Fruit fly (Drosophila melanogaster) S2 (cell line): Measurements from ENCODE around the gene Nep2.

Experiments
- CG8478 ChIP-seq: fragments of >200 bp; optimal IDR thresholded peaks from 2 replicates; lab custom pipeline; 2018
- CTCF ChIP-seq, 2 experiments: fragments of >200 bp; optimal IDR thresholded peaks; 2 replicates each; lab custom pipeline; 2018

Gene Nep2

DNA sequence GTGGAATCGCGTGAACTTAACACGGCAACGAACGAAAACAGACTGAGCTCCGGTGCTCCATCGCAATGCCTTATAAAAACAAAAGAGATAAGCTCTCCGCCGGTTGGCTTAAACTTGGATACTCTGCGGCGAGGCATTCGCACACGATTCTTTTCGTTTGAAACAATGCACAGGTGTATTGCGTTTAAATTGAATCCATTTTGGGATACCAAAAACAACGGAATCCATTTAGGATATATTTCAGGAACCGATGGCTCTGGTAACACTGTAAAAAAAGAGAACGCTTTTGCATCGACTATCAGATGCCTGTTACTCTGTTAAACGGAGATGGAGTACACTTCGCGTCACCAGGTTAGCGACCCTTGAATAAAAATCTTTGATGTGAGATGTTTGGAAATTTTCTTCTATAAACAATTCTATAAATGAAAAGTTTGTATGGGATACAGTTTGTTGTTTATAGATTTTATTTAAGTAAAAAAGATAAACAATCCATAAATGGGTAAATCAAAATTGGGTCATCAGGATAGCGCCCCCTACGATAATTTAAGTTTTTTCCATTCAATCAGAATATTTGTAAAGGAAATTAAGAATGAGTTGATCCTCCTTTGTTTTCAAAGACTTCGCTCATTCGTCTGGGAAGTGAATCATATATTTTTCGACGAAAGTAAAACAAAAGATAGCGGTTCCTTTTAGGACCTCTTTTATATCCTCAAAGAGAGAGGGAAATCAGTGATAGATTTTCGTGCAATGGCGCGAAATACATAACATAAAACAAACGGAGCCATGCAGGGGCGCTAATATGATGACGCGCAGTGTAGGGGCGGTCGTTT is at the start of gene Nep2:
Gene Nep2, minus strand, starts transcription at position 51 of the 830 bp plus-strand sequence.
- TF ChIP-seq CG8478 (lab: Kevin White, UChicago) (no peak), CTCF (optimal IDR thresholded peaks at IDR 0.05; lab: Kevin White, UChicago) (no peak)

DNA sequence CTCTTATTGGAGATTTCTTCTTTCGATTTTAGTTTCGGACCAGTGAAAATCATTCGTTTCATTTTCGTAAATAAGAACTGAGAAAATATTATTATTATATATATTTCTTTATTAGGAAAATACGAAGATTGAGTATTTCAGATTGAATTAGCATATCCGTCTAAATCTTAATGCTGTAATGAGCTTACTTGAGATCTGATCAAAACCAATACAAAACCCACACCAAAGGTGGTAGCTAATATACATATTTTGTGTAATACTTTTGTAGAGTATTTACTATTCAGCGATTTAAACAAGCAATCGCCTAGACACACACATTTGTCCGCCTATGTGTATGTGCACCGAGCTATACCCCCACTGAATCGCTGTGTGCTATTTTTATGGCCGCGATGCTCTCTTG is 49.0 kb upstream of the Nep2 start:
- TF ChIP-seq CTCF (optimal IDR thresholded peaks at IDR 0.05; lab: Kevin White, UChicago) (no peak), CG8478 (lab: Kevin White, UChicago) (no peak)

dm6 chr3R:4780262-4780661 is 48.6 kb upstream of the Nep2 start, which contains the start of gene CG14655:
TSS of gene CG14655 (minus strand) at chr3R:4780302.
- no peak for TF ChIP-seq CTCF (optimal IDR thresholded peaks at IDR 0.05; lab: Kevin White, UChicago)
- TF ChIP-seq CG8478 (lab: Kevin White, UChicago): no peak

DNA sequence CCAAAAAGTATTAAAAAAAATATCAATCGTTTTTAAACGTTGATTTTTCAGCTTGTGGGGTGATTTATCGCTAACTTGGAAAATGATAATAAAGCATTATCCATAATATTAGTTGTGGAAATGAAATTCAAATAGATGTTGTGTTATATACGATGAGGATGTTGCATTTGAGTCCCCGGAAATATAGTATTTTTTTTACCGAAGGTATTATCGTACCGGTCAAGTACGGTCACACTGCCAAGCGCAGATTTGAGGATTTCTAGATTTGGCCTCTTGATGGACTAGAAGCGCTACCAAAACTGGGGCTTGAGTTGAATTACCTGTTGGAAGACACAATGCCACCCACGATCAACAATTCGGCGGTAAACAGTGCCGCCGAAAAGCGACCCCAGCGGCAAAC is 43.7 kb upstream of the Nep2 start:
- no peak for TF ChIP-seq CG8478 (lab: Kevin White, UChicago)
- no peak for TF ChIP-seq CTCF (optimal IDR thresholded peaks at IDR 0.05; lab: Kevin White, UChicago)

- TF ChIP-seq CG8478 (lab: Kevin White, UChicago) (no peak), CTCF (optimal IDR thresholded peaks at IDR 0.05; lab: Kevin White, UChicago) (no peak)
These were observed 43.3 kb upstream of the Nep2 start, which contains the start of gene CG44088 for dm6 chr3R:4774953-4775352. TSS of gene CG44088 (minus strand) at chr3R:4775053.

DNA sequence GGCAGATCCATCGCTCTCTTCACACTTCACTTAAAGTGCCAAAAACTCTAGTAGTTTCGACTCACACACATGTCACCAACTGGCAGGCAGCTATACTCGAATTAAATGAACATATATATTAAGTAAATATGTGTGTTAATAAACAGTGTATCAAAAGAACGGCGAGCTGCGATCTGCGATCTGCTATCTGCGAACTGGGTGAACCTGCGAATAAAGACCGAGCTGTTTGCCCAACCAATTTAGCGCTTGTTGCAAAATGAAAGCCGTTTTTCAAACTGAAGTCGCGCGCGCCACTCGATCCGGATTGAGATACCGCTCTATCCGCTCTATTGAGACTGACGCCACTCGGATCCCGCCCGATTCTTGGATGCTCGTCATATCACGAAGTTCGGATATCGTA is 41.4 kb upstream of the Nep2 start, which contains the start of gene CG44098:
Gene CG44098, minus strand, starts transcription at position 101 of the 400 bp plus-strand sequence.
- TF ChIP-seq CTCF (optimal IDR thresholded peaks at IDR 0.05; lab: Kevin White, UChicago): no peak
- no peak for TF ChIP-seq CG8478 (lab: Kevin White, UChicago)

- TF ChIP-seq CG8478 (lab: Kevin White, UChicago) (no peak), CTCF (optimal IDR thresholded peaks at IDR 0.05; lab: Kevin White, UChicago) (no peak)
These were observed 39.6 kb upstream of the Nep2 start for dm6 chr3R:4771319-4771718.

dm6 chr3R:4768711-4769239 is 37.1 kb upstream of the Nep2 start:
- no peak for TF ChIP-seq CG8478 (lab: Kevin White, UChicago)

DNA sequence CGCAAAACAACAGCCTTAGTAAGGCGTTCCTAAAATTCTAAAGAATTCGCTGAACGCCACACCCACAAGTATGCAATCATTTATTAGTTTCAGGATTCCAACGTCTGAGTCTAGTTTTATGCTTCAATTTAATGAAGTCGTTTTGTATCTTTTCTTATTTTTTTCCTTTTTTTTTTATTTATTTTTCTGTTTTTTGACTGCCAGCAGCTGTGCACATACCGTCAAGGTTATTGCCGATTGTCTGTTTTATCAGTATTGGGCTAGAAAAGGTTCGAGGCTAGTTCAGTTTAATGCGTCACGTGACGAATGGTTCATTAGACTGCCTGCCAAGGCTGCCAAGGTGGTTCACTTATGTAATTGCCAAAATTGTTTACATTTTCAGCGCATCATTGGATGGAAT is 29.7 kb upstream of the Nep2 start:
- no peak for TF ChIP-seq CTCF (optimal IDR thresholded peaks at IDR 0.05; lab: Kevin White, UChicago)
- no peak for TF ChIP-seq CG8478 (lab: Kevin White, UChicago)

DNA sequence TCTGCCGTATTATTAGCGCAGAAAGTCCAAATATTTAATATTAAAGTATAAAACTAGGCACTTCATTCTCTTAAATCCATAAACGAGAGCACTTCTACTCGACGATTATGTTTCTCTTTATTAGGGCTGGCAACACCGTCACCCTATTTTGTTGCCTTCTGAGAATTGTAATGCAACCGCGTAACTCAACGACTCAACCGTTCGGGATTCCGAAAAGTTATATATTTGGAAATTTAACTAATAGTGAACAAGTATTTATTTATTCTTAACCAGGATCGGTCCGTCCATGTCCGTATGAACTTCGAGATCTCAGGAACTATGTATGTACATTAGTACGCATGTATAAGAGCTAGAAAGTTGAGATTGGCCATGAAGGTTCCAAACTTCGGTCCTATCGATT is 18.1 kb upstream of the Nep2 start, which contains the start of gene atms:
Gene atms, plus strand, starts transcription at position 301 of the 400 bp plus-strand sequence.
- TF ChIP-seq CTCF (optimal IDR thresholded peaks at IDR 0.05; lab: Kevin White, UChicago) (no peak), CG8478 (lab: Kevin White, UChicago) (no peak)

DNA sequence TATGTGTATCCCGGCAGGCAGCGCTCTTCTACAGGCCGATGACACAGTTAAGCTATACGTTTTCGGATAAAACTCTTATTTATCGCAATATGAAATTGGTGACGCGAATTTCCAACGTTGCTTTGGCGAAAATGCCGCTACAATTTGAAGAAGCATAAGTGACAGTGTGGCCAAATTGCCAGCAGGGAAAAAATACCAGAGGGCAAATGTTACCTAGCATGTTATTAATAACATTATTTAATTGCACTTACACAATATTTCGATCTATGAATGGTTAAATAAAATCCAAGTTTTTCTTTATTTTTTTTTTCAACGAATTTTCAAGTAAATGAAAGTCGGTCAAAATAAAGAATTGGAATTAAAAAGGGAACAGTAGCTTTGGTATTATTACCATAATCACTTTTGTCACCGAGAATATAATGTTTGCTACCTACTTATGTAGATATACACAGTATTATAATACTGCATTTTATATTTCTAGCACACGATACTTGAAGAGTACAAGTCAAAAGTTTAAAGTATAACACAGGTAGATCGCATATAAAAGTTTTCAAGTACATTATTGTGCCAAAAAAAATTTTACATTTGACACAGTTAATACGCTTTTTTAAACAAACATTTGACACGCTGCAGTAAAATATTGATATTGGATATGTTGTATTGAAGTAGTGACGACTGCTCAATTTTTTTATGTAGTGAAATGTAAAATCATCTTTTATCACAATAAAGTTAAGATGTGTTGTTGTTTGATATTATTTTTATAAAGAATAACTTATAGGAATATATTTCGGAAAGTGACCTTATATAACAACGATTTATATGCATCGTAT is 17.4 kb upstream of the Nep2 start, which contains the start of gene tacc:
Gene tacc, minus strand, starts transcription at position 169 of the 830 bp plus-strand sequence.
- TF ChIP-seq CG8478 (lab: Kevin White, UChicago) (no peak), CTCF (optimal IDR thresholded peaks at IDR 0.05; lab: Kevin White, UChicago) (no peak)

- TF ChIP-seq CG8478 (lab: Kevin White, UChicago) (no peak), CTCF (optimal IDR thresholded peaks at IDR 0.05; lab: Kevin White, UChicago) (no peak)
These were observed 15.6 kb upstream of the Nep2 start for dm6 chr3R:4747292-4747691.

- no peak for TF ChIP-seq CTCF (optimal IDR thresholded peaks at IDR 0.05; lab: Kevin White, UChicago)
- TF ChIP-seq CG8478 (lab: Kevin White, UChicago): no peak
These were observed 14.6 kb upstream of the Nep2 start for dm6 chr3R:4746189-4746771.

- TF ChIP-seq CG8478 (lab: Kevin White, UChicago) (no peak), CTCF (optimal IDR thresholded peaks at IDR 0.05; lab: Kevin White, UChicago) (no peak)
These were observed 13.9 kb upstream of the Nep2 start for dm6 chr3R:4745544-4745943.
